Worm (Caenorhabditis elegans): Measurements from ENCODE around the gene Y39G8B.9.

- no peak for TF ChIP-seq aha-1 (tag)
- no peak for TF ChIP-seq ZK337.2 (GFP tag; IDR thresholded peaks at IDR 0.05)
- TF ChIP-seq ztf-11 (tag; optimal IDR thresholded peaks at IDR 0.05): no peak
- no peak for TF ChIP-seq mep-1 (tag; optimal IDR thresholded peaks at IDR 0.05)
- no peak for TF ChIP-seq duxl-1 (tag; optimal IDR thresholded peaks at IDR 0.05; ENCODE audit: poor library complexity)
- TF ChIP-seq pha-4 (GFP tag; IDR thresholded peaks at IDR 0.05): no peak
- no peak for TF ChIP-seq pha-4 (tag; optimal IDR thresholded peaks at IDR 0.05)
- TF ChIP-seq snpc-4 (tag; optimal IDR thresholded peaks at IDR 0.05): no peak
- TF ChIP-seq T20F7.1 (GFP tag; optimal IDR thresholded peaks at IDR 0.05): no peak
- no peak for TF ChIP-seq hif-1 (tag; optimal IDR thresholded peaks at IDR 0.05)
- no peak for TF ChIP-seq nhr-11 (tag; optimal IDR thresholded peaks at IDR 0.05)
- TF ChIP-seq zag-1 (tag; optimal IDR thresholded peaks at IDR 0.05): no peak
- TF ChIP-seq lsy-2 (tag; optimal IDR thresholded peaks at IDR 0.05): no peak
- no peak for TF ChIP-seq lin-13 (GFP tag; optimal IDR thresholded peaks at IDR 0.05)
Observed at ce11 chrII:13997477-13997876, 16.3 kb downstream of the Y39G8B.9 start, which contains the start of gene F01D5.1.
